Worm (Caenorhabditis elegans) whole organism, L1 larva: ENCODE measurements around the gene clec-179.

Source experiments
- F16B12.6 ChIP-seq: fragments of 150-350 bp; optimal IDR thresholded peaks from 2 replicates; lab custom pipeline; 2014; ENCODE audit warnings: missing biosample characterization, missing genetic modification characterization
- ama-1 ChIP-seq: fragments of 150-350 bp; optimal IDR thresholded peaks from 2 replicates; lab custom pipeline; 2014
- egl-27 ChIP-seq, 2 experiments: fragments of 150-350 bp in 1 of 2; sonication (generic microtip); optimal IDR thresholded peaks; 3 replicates each; lab custom pipeline; 2017 to 2018; ENCODE audit warnings: missing biosample characterization in 2 of 2, missing genetic modification characterization in 2 of 2, missing genetic modification reagents in 2 of 2
- elt-3 ChIP-seq, 6 experiments: fragments of 150-350 bp in 1 of 6; sonication (generic microtip); optimal IDR thresholded peaks; 2 replicates each; lab custom pipeline; 2017 to 2018; ENCODE audit warnings: missing biosample characterization in 6 of 6, missing genetic modification characterization in 6 of 6, inconsistent platforms in 1 of 6
- hlh-4 ChIP-seq: sonication (generic microtip); optimal IDR thresholded peaks from 2 replicates; lab custom pipeline; 2016; ENCODE audit warnings: mild to moderate bottlenecking, missing genetic modification characterization, missing compliant biosample characterization
- hpl-2 ChIP-seq: fragments of 150-350 bp; optimal IDR thresholded peaks from 2 replicates; lab custom pipeline; 2014; ENCODE audit warnings: missing biosample characterization, missing genetic modification reagents, missing genetic modification characterization
- lin-13 ChIP-seq: fragments of 150-350 bp; optimal IDR thresholded peaks from 2 replicates; lab custom pipeline; 2014; ENCODE audit warnings: missing biosample characterization, missing genetic modification reagents, missing genetic modification characterization
- lsy-2 ChIP-seq, 2 experiments: fragments of 150-350 bp; optimal IDR thresholded peaks; 2 replicates each; lab custom pipeline; 2014; ENCODE audit warnings: missing biosample characterization in 2 of 2, missing genetic modification characterization in 2 of 2
- nhr-11 ChIP-seq: fragments of 150-350 bp; optimal IDR thresholded peaks from 2 replicates; lab custom pipeline; 2014; ENCODE audit warnings: missing biosample characterization, missing genetic modification characterization
- nhr-19 ChIP-seq: fragments of 200-800 bp; sonication (Bioruptor generic); conservative IDR thresholded peaks from 2 replicates; pipeline ENCODE4 v1.3.6; 2022; ENCODE audit warnings: missing genetic modification characterization, missing compliant biosample characterization
- nhr-90 ChIP-seq: sonication (generic microtip); optimal IDR thresholded peaks from 2 replicates; lab custom pipeline; 2016; ENCODE audit warnings: mild to moderate bottlenecking, missing genetic modification characterization, missing compliant biosample characterization; ENCODE audit not compliant: poor library complexity
- sox-4 ChIP-seq: sonication (generic microtip); optimal IDR thresholded peaks from 2 replicates; lab custom pipeline; 2016; ENCODE audit warnings: missing genetic modification characterization, missing compliant biosample characterization
- tbx-2 ChIP-seq: sonication (generic microtip); optimal IDR thresholded peaks from 2 replicates; lab custom pipeline; 2016; ENCODE audit warnings: missing genetic modification characterization, missing compliant biosample characterization
- unc-86 ChIP-seq: sonication (generic microtip); optimal IDR thresholded peaks from 2 replicates; lab custom pipeline; 2016; ENCODE audit warnings: missing genetic modification characterization, missing compliant biosample characterization

- TF ChIP-seq sox-4 (tag; lab: Kevin White, UChicago) (no peak), F16B12.6 (tag; lab: Kevin White, UChicago) (no peak), unc-86 (tag; lab: Kevin White, UChicago) (no peak), lsy-2 (tag; optimal IDR thresholded peaks at IDR 0.05; lab: Kevin White, UChicago) (no peak), egl-27 (tag; optimal IDR thresholded peaks at IDR 0.05; lab: Kevin White, UChicago) (no peak), nhr-19 (GFP tag; lab: Robert Waterston, UW) (no peak), tbx-2 (no peak), ama-1 (lab: Kevin White, UChicago) (no peak), nhr-11 (tag; lab: Kevin White, UChicago) (no peak), hpl-2 (GFP tag; lab: Kevin White, UChicago) (no peak), hlh-4 (tag; lab: Kevin White, UChicago) (no peak), lin-13 (no peak), nhr-90 (tag; lab: Kevin White, UChicago) (no peak), elt-3 (tag; optimal IDR thresholded peaks at IDR 0.05; lab: Kevin White, UChicago) (no peak)
These were observed 28.3 kb upstream of the clec-179 start for ce11 chrIV:7212769-7213168.
